Fruit fly (Drosophila melanogaster): ENCODE measurements around the gene CG15258.

Gene CG15258

dm6 chr2L:15370016-15370415 is 8.6 kb upstream of the CG15258 start (continued):
- TF ChIP-seq CG8765 (GFP tag; IDR thresholded peaks at IDR 0.05) (no peak), Dip3 (GFP tag; optimal IDR thresholded peaks at IDR 0.05) (no peak), grn (GFP tag; optimal IDR thresholded peaks at IDR 0.05) (no peak), sima (GFP tag; optimal IDR thresholded peaks at IDR 0.05) (no peak), TFAM (GFP tag; optimal IDR thresholded peaks at IDR 0.05) (no peak), tio (GFP tag; optimal IDR thresholded peaks at IDR 0.05) (no peak), D19B (GFP tag; optimal IDR thresholded peaks at IDR 0.05) (no peak), CG3726 (GFP tag; IDR thresholded peaks at IDR 0.05) (no peak), CHES-1-like (GFP tag; optimal IDR thresholded peaks at IDR 0.05) (no peak), ssp (GFP tag; IDR thresholded peaks at IDR 0.05) (no peak), YL-1 (GFP tag; optimal IDR thresholded peaks at IDR 0.05) (no peak), Nf-YC (tag; optimal IDR thresholded peaks at IDR 0.05) (no peak), CG14667 (GFP tag; IDR thresholded peaks at IDR 0.05) (no peak), gro (GFP tag; optimal IDR thresholded peaks at IDR 0.05) (no peak), CG17359 (tag; optimal IDR thresholded peaks at IDR 0.05) (no peak), stc (GFP tag; IDR thresholded peaks at IDR 0.05) (no peak), gce (GFP tag; IDR thresholded peaks at IDR 0.05) (no peak), Blimp-1 (GFP tag; optimal IDR thresholded peaks at IDR 0.05) (peak; percentile 14), CG4360 (GFP tag; IDR thresholded peaks at IDR 0.05) (no peak), dmrt11E (tag; optimal IDR thresholded peaks at IDR 0.05) (peak; percentile 33), CG11695 (GFP tag; IDR thresholded peaks at IDR 0.05) (no peak), z (GFP tag; IDR thresholded peaks at IDR 0.05) (no peak), Ada2b (GFP tag; IDR thresholded peaks at IDR 0.05) (no peak), crp (GFP tag; optimal IDR thresholded peaks at IDR 0.05) (no peak), CG9876 (GFP tag; optimal IDR thresholded peaks at IDR 0.05) (no peak), gt (GFP tag; IDR thresholded peaks at IDR 0.05) (no peak), aop (GFP tag; IDR thresholded peaks at IDR 0.05) (no peak), CG6689 (GFP tag; IDR thresholded peaks at IDR 0.05) (no peak), CG9215 (GFP tag; IDR thresholded peaks at IDR 0.05) (no peak), lola (GFP tag; optimal IDR thresholded peaks at IDR 0.05) (peak in 1 of 3 experiments; percentile 35), gsb-n (tag; optimal IDR thresholded peaks at IDR 0.05) (no peak), CG17361 (GFP tag; IDR thresholded peaks at IDR 0.05) (0 out of 3 replicates have a peak, but pooled peaks have one; percentile 35), CG2199 (GFP tag; IDR thresholded peaks at IDR 0.05) (no peak), H15 (GFP tag; IDR thresholded peaks at IDR 0.05) (no peak), Poxn (GFP tag; IDR thresholded peaks at IDR 0.05) (no peak), wdn (GFP tag; IDR thresholded peaks at IDR 0.05) (no peak), jing (GFP tag; optimal IDR thresholded peaks at IDR 0.05) (no peak), CG18619 (GFP tag; optimal IDR thresholded peaks at IDR 0.05) (no peak), ac (GFP tag; optimal IDR thresholded peaks at IDR 0.05) (no peak), nmo (GFP tag; optimal IDR thresholded peaks at IDR 0.05) (peak; percentile 13), CG18599 (GFP tag; optimal IDR thresholded peaks at IDR 0.05) (no peak), ash1 (GFP tag; optimal IDR thresholded peaks at IDR 0.05) (no peak), Aef1 (GFP tag; IDR thresholded peaks at IDR 0.05) (no peak), danr (GFP tag; IDR thresholded peaks at IDR 0.05) (no peak), jigr1 (GFP tag; IDR thresholded peaks at IDR 0.05) (no peak), Meics (GFP tag; optimal IDR thresholded peaks at IDR 0.05) (no peak), HHEX (GFP tag; optimal IDR thresholded peaks at IDR 0.05) (no peak), CG8388 (GFP tag; optimal IDR thresholded peaks at IDR 0.05) (no peak), Kr (GFP tag; optimal IDR thresholded peaks at IDR 0.05) (no peak), CG6272 (GFP tag; IDR thresholded peaks at IDR 0.05) (no peak), Hand (GFP tag; optimal IDR thresholded peaks at IDR 0.05) (no peak), CG13287 (GFP tag; IDR thresholded peaks at IDR 0.05; ENCODE audit: partially characterized antibody) (no peak), repo (GFP tag; optimal IDR thresholded peaks at IDR 0.05) (no peak)
